Fruit fly (Drosophila melanogaster) whole organism, embryonic: Measurements from ENCODE around the gene CG9302.

Experiments
- Bteb2 ChIP-seq: fragments of 200-800 bp; sonication (Bioruptor generic); optimal IDR thresholded peaks from 2 replicates; lab custom pipeline; 2016; ENCODE audit warnings: missing biosample characterization, missing genetic modification characterization
- CG10147 ChIP-seq: fragments of 200-800 bp; sonication (Bioruptor generic); optimal IDR thresholded peaks from 2 replicates; lab custom pipeline; 2019; ENCODE audit warnings: missing biosample characterization, mild to moderate bottlenecking, missing genetic modification characterization, moderate library complexity
- CG10565 ChIP-seq: fragments of 200-800 bp; sonication (Bioruptor generic); optimal IDR thresholded peaks from 3 replicates; lab custom pipeline; 2016; ENCODE audit warnings: missing biosample characterization, mild to moderate bottlenecking, missing genetic modification characterization
- CG11093 ChIP-seq: fragments of 200-800 bp; sonication (Bioruptor generic); IDR thresholded peaks from 3 replicates; pipeline ENCODE4 v1.3.6; 2022; ENCODE audit warnings: missing biosample characterization, missing genetic modification characterization
- CG11696 ChIP-seq: fragments of 200-800 bp; sonication (Bioruptor generic); IDR thresholded peaks from 2 replicates; pipeline ENCODE4 v1.3.6; 2022; ENCODE audit warnings: missing biosample characterization, missing genetic modification characterization
- CG11723 ChIP-seq: fragments of 200-800 bp; sonication (Bioruptor generic); optimal IDR thresholded peaks from 2 replicates; lab custom pipeline; 2017; ENCODE audit warnings: missing biosample characterization, mild to moderate bottlenecking, missing genetic modification characterization
- CG12071 ChIP-seq: fragments of 200-800 bp; sonication (Bioruptor generic); optimal IDR thresholded peaks from 3 replicates; lab custom pipeline; 2018; ENCODE audit warnings: missing biosample characterization, mild to moderate bottlenecking, missing genetic modification characterization
- CG12104 ChIP-seq: fragments of 200-800 bp; sonication (Bioruptor generic); optimal IDR thresholded peaks from 3 replicates; lab custom pipeline; 2016; ENCODE audit warnings: missing biosample characterization, missing genetic modification characterization
- CG12299 ChIP-seq: fragments of 200-800 bp; sonication (Bioruptor generic); optimal IDR thresholded peaks from 2 replicates; lab custom pipeline; 2018; ENCODE audit warnings: missing biosample characterization, mild to moderate bottlenecking, missing genetic modification characterization
- CG14441 ChIP-seq: fragments of 200-800 bp; sonication (Bioruptor generic); IDR thresholded peaks from 2 replicates; pipeline ENCODE4 v1.3.6; 2022; ENCODE audit warnings: missing biosample characterization, missing genetic modification characterization
- CG17912 ChIP-seq: fragments of 200-800 bp; sonication (Bioruptor generic); optimal IDR thresholded peaks from 2 replicates; lab custom pipeline; 2018; ENCODE audit warnings: missing biosample characterization, mild to moderate bottlenecking, missing genetic modification characterization
- CG32532 ChIP-seq: fragments of 200-800 bp; sonication (Bioruptor generic); IDR thresholded peaks from 2 replicates; pipeline ENCODE4 v1.3.6; 2022; ENCODE audit warnings: missing biosample characterization, missing genetic modification characterization
- CG33557 ChIP-seq: fragments of 200-800 bp; sonication (Bioruptor generic); optimal IDR thresholded peaks from 2 replicates; lab custom pipeline; 2019; ENCODE audit warnings: missing biosample characterization, mild to moderate bottlenecking, missing genetic modification characterization, moderate library complexity
- CG34376 ChIP-seq: fragments of 200-800 bp; sonication (Bioruptor generic); optimal IDR thresholded peaks from 2 replicates; lab custom pipeline; 2018; ENCODE audit warnings: missing biosample characterization, mild to moderate bottlenecking, missing genetic modification characterization
- CG5953 ChIP-seq: fragments of 200-800 bp; sonication (Bioruptor generic); IDR thresholded peaks from 2 replicates; pipeline ENCODE4 v1.3.6; 2022; ENCODE audit warnings: missing biosample characterization, missing genetic modification characterization
- CG6791 ChIP-seq: fragments of 200-800 bp; sonication (Bioruptor generic); IDR thresholded peaks from 3 replicates; pipeline ENCODE4 v1.3.6; 2022; ENCODE audit warnings: missing biosample characterization, missing genetic modification characterization; ENCODE audit not compliant: partially characterized antibody
- CG7928 ChIP-seq: fragments of 200-800 bp; sonication (Bioruptor generic); optimal IDR thresholded peaks from 2 replicates; lab custom pipeline; 2017; ENCODE audit warnings: missing biosample characterization, mild to moderate bottlenecking, missing genetic modification characterization
- Dip3 ChIP-seq: fragments of 200-800 bp; sonication (Bioruptor generic); optimal IDR thresholded peaks from 3 replicates; lab custom pipeline; 2016; ENCODE audit warnings: missing biosample characterization, missing genetic modification characterization
- Hr39 ChIP-seq: fragments of >200 bp; optimal IDR thresholded peaks from 2 replicates; lab custom pipeline; 2017
- Meics ChIP-seq: fragments of 200-800 bp; sonication (Bioruptor generic); optimal IDR thresholded peaks from 2 replicates; lab custom pipeline; 2017; ENCODE audit warnings: missing biosample characterization, mild to moderate bottlenecking, missing genetic modification characterization
- Oli ChIP-seq: fragments of 200-800 bp; sonication (Bioruptor generic); optimal IDR thresholded peaks from 2 replicates; lab custom pipeline; 2018; ENCODE audit warnings: missing biosample characterization, mild to moderate bottlenecking, missing genetic modification characterization, moderate library complexity
- Side ChIP-seq: fragments of 200-800 bp; sonication (Bioruptor generic); optimal IDR thresholded peaks from 2 replicates; lab custom pipeline; 2016; ENCODE audit warnings: missing biosample characterization, missing genetic modification characterization
- Sox100B ChIP-seq: fragments of 200-800 bp; sonication (Bioruptor generic); optimal IDR thresholded peaks from 3 replicates; lab custom pipeline; 2018; ENCODE audit warnings: missing biosample characterization, mild to moderate bottlenecking, missing genetic modification characterization
- Sry-δ ChIP-seq: fragments of 200-800 bp; sonication (Bioruptor generic); optimal IDR thresholded peaks from 2 replicates; lab custom pipeline; 2016; ENCODE audit warnings: missing biosample characterization, missing genetic modification characterization
- Vsx1 ChIP-seq: fragments of 200-800 bp; sonication (Bioruptor generic); optimal IDR thresholded peaks from 2 replicates; lab custom pipeline; 2017; ENCODE audit warnings: missing biosample characterization, mild to moderate bottlenecking, missing genetic modification characterization, missing genetic modification reagents
- bcd ChIP-seq: fragments of 200-800 bp; sonication (Bioruptor generic); optimal IDR thresholded peaks from 2 replicates; lab custom pipeline; 2017; ENCODE audit warnings: missing biosample characterization, mild to moderate bottlenecking, missing genetic modification characterization
- chif ChIP-seq, 2 experiments: fragments of 200-800 bp; sonication (Bioruptor generic); optimal IDR thresholded peaks; 3 replicates each; lab custom pipeline; 2016; ENCODE audit warnings: missing biosample characterization in 2 of 2, missing genetic modification characterization in 2 of 2
- dpn ChIP-seq, 2 experiments: fragments of 200-800 bp; sonication (Bioruptor generic); optimal IDR thresholded peaks; 3 replicates each; lab custom pipeline; 2016; ENCODE audit warnings: missing biosample characterization in 2 of 2, missing genetic modification characterization in 2 of 2
- fd64A ChIP-seq: fragments of 200-800 bp; sonication (Bioruptor generic); optimal IDR thresholded peaks from 3 replicates; lab custom pipeline; 2018; ENCODE audit warnings: missing biosample characterization, mild to moderate bottlenecking, missing genetic modification characterization
- gce ChIP-seq: fragments of 200-800 bp; sonication (Bioruptor generic); IDR thresholded peaks from 3 replicates; pipeline ENCODE4 v1.3.6; 2022; ENCODE audit warnings: missing biosample characterization, missing genetic modification characterization
- gro ChIP-seq: fragments of 200-800 bp; sonication (Bioruptor generic); optimal IDR thresholded peaks from 2 replicates; lab custom pipeline; 2016; ENCODE audit warnings: missing biosample characterization, missing genetic modification characterization
- gt ChIP-seq: fragments of 200-800 bp; sonication (Bioruptor generic); IDR thresholded peaks from 2 replicates; pipeline ENCODE4 v1.3.6; 2022; ENCODE audit warnings: missing biosample characterization, missing genetic modification characterization
- jing ChIP-seq: fragments of 200-800 bp; sonication (Bioruptor generic); optimal IDR thresholded peaks from 2 replicates; lab custom pipeline; 2018; ENCODE audit warnings: missing biosample characterization, mild to moderate bottlenecking, missing genetic modification characterization
- mam ChIP-seq: fragments of 200-800 bp; sonication (Bioruptor generic); optimal IDR thresholded peaks from 3 replicates; lab custom pipeline; 2016; ENCODE audit warnings: missing biosample characterization, missing genetic modification characterization
- nau ChIP-seq: fragments of 200-800 bp; sonication (Bioruptor generic); optimal IDR thresholded peaks from 3 replicates; lab custom pipeline; 2017; ENCODE audit warnings: missing biosample characterization, mild to moderate bottlenecking, missing genetic modification characterization, missing genetic modification reagents
- odd ChIP-seq: fragments of 200-800 bp; sonication (Bioruptor generic); optimal IDR thresholded peaks from 2 replicates; lab custom pipeline; 2017; ENCODE audit warnings: missing biosample characterization, mild to moderate bottlenecking, missing genetic modification characterization
- onecut ChIP-seq: fragments of 200-800 bp; sonication (Bioruptor generic); IDR thresholded peaks from 2 replicates; pipeline ENCODE4 v1.3.6; 2022; ENCODE audit warnings: missing biosample characterization, missing genetic modification characterization
- org-1 ChIP-seq: fragments of 200-800 bp; sonication (Bioruptor generic); optimal IDR thresholded peaks from 2 replicates; lab custom pipeline; 2017; ENCODE audit warnings: missing biosample characterization, missing genetic modification characterization
- pita ChIP-seq: fragments of 200-800 bp; sonication (Bioruptor generic); optimal IDR thresholded peaks from 2 replicates; lab custom pipeline; 2017; ENCODE audit warnings: missing biosample characterization, mild to moderate bottlenecking, missing genetic modification characterization
- prd ChIP-seq, 3 experiments: fragments of >200 bp in 2 of 3; fragments of 200-800 bp in 1 of 3; sonication (Bioruptor generic) in 1 of 3; optimal IDR thresholded peaks in 2 of 3; IDR thresholded peaks in 1 of 3; 2 replicates in 2 of 3; 3 replicates in 1 of 3; pipeline versions ENCODE4 v1.3.6 to Lab custom; 2017 to 2022; ENCODE audit warnings: missing biosample characterization in 1 of 3, missing genetic modification characterization in 1 of 3
- rib ChIP-seq: fragments of 200-800 bp; sonication (Bioruptor generic); IDR thresholded peaks from 2 replicates; pipeline ENCODE4 v1.3.6; 2022; ENCODE audit warnings: missing biosample characterization, missing genetic modification characterization
- run ChIP-seq: fragments of 200-800 bp; sonication (Bioruptor generic); optimal IDR thresholded peaks from 3 replicates; lab custom pipeline; 2018; ENCODE audit warnings: missing biosample characterization, mild to moderate bottlenecking, missing genetic modification characterization
- sc ChIP-seq, 3 experiments: fragments of >200 bp in 2 of 3; fragments of 200-800 bp in 1 of 3; sonication (Bioruptor generic) in 1 of 3; optimal IDR thresholded peaks; 2 replicates in 2 of 3; 3 replicates in 1 of 3; lab custom pipeline; 2017; ENCODE audit warnings: mild to moderate bottlenecking in 1 of 3, missing biosample characterization in 1 of 3, missing genetic modification characterization in 1 of 3, missing genetic modification reagents in 1 of 3
- schlank ChIP-seq: fragments of 200-800 bp; sonication (Bioruptor generic); optimal IDR thresholded peaks from 2 replicates; lab custom pipeline; 2018; ENCODE audit warnings: missing biosample characterization, mild to moderate bottlenecking, missing genetic modification characterization
- sr ChIP-seq: fragments of 200-800 bp; sonication (Bioruptor generic); IDR thresholded peaks from 3 replicates; pipeline ENCODE4 v1.3.6; 2022; ENCODE audit warnings: missing biosample characterization, missing genetic modification characterization
- trh ChIP-seq: fragments of 200-800 bp; sonication (Bioruptor generic); optimal IDR thresholded peaks from 2 replicates; lab custom pipeline; 2016; ENCODE audit warnings: missing biosample characterization, missing genetic modification characterization
- unpg ChIP-seq: fragments of 200-800 bp; sonication (Bioruptor generic); optimal IDR thresholded peaks from 3 replicates; lab custom pipeline; 2018; ENCODE audit warnings: missing biosample characterization, mild to moderate bottlenecking, missing genetic modification characterization, moderate library complexity

Gene CG9302

dm6 chr2L:13414525-13415481 is 36.5 kb upstream of the CG9302 start, which contains the start of the genes CG16956, CG42784 and CG43850 (continued):
- TF ChIP-seq chif (GFP tag; optimal IDR thresholded peaks at IDR 0.05; lab: Kevin White, UChicago) (no peak), jing (GFP tag; lab: Kevin White, UChicago) (no peak), dpn (GFP tag; optimal IDR thresholded peaks at IDR 0.05; lab: Kevin White, UChicago) (peak in 1 of 2 experiments; percentile 1), gt (no peak), CG12299 (tag; lab: Kevin White, UChicago) (peak; percentile 82), nau (GFP tag; lab: Kevin White, UChicago) (peak; percentile 65), sr (GFP tag; lab: Robert Waterston, UW) (no peak; the same call in 2 of the 3 replicates), Hr39 (lab: Kevin White, UChicago) (no peak), run (tag; lab: Kevin White, UChicago) (peak; percentile 41), CG17912 (GFP tag; lab: Kevin White, UChicago) (peak; percentile 71), CG34376 (GFP tag; lab: Kevin White, UChicago) (peak; percentile 96), Sox100B (GFP tag; lab: Kevin White, UChicago) (peak; percentile 54), fd64A (GFP tag; lab: Kevin White, UChicago) (peak; percentile 17), CG11723 (GFP tag; lab: Kevin White, UChicago) (peak; percentile 42), Side (GFP tag; lab: Kevin White, UChicago) (peak; percentile 28), Oli (tag; lab: Kevin White, UChicago) (peak; percentile 6), CG10147 (GFP tag; lab: Kevin White, UChicago) (peak; percentile 56), CG10565 (GFP tag; lab: Kevin White, UChicago) (no peak), CG6791 (GFP tag; lab: Robert Waterston, UW) (no peak), CG11696 (GFP tag; lab: Robert Waterston, UW) (0 out of 2 replicates have a peak, but pooled peaks have one; percentile 20), CG12071 (GFP tag; lab: Kevin White, UChicago) (peak; percentile 89), sc (optimal IDR thresholded peaks at IDR 0.05; lab: Kevin White, UChicago) (no peak), sc (GFP tag; optimal IDR thresholded peaks at IDR 0.05; lab: Kevin White, UChicago) (peak; percentile 7), bcd (GFP tag; lab: Kevin White, UChicago) (peak; percentile 46), Dip3 (GFP tag; lab: Kevin White, UChicago) (no peak), gce (GFP tag; lab: Robert Waterston, UW) (0 out of 3 replicates have a peak, but pooled peaks have one; percentile 52), CG14441 (0 out of 2 replicates have a peak, but pooled peaks have one; percentile 11), unpg (GFP tag; lab: Kevin White, UChicago) (peak; percentile 67), onecut (GFP tag; lab: Robert Waterston, UW) (peak; percentile 59), CG5953 (GFP tag; lab: Robert Waterston, UW) (no peak), Meics (GFP tag; lab: Kevin White, UChicago) (peak; percentile 87), Vsx1 (GFP tag; lab: Kevin White, UChicago) (peak; percentile 65), pita (GFP tag; lab: Kevin White, UChicago) (no peak), CG12104 (GFP tag; lab: Kevin White, UChicago) (peak; percentile 30), CG11093 (GFP tag; lab: Robert Waterston, UW) (no peak), CG7928 (GFP tag; lab: Kevin White, UChicago) (no peak), rib (no peak), Bteb2 (GFP tag; lab: Kevin White, UChicago) (no peak), odd (peak; percentile 83), mam (GFP tag; lab: Kevin White, UChicago) (no peak), trh (GFP tag; lab: Kevin White, UChicago) (no peak), Sry-δ (GFP tag; lab: Kevin White, UChicago) (no peak), prd (optimal IDR thresholded peaks at IDR 0.05; lab: Kevin White, UChicago) (no peak), prd (GFP tag; IDR thresholded peaks at IDR 0.05; lab: Robert Waterston, UW) (no peak), CG33557 (GFP tag; lab: Kevin White, UChicago) (no peak), schlank (tag; lab: Kevin White, UChicago) (peak; percentile 89), CG32532 (GFP tag; lab: Robert Waterston, UW) (peak; percentile 47; the same call in 1 of the 2 replicates), gro (GFP tag; lab: Kevin White, UChicago) (peak; percentile 5), org-1 (peak; percentile 68)
